Worm (Caenorhabditis elegans) whole organism, early embryonic: ENCODE results near the gene stim-1.

Experiments
- B0310.2 ChIP-seq: sonication (generic microtip); optimal IDR thresholded peaks from 2 replicates; lab custom pipeline; 2016; ENCODE audit warnings: mild to moderate bottlenecking, missing genetic modification characterization, missing compliant biosample characterization
- ama-1 ChIP-seq: fragments of 150-350 bp; optimal IDR thresholded peaks from 2 replicates; lab custom pipeline; 2014
- ceh-13 ChIP-seq: fragments of 200-800 bp; sonication (Bioruptor generic); optimal IDR thresholded peaks from 2 replicates; lab custom pipeline; 2018; ENCODE audit warnings: mild to moderate bottlenecking, missing genetic modification characterization, missing compliant biosample characterization
- ets-7 ChIP-seq: sonication (generic microtip); optimal IDR thresholded peaks from 2 replicates; lab custom pipeline; 2016; ENCODE audit warnings: missing genotype, missing genetic modification characterization, missing compliant biosample characterization
- tbx-37 ChIP-seq: fragments of 200-800 bp; sonication (Bioruptor generic); conservative IDR thresholded peaks from 2 replicates; pipeline ENCODE4 v1.3.6; 2022; ENCODE audit warnings: missing genetic modification reagents, missing genetic modification characterization, missing compliant biosample characterization
- tra-4 ChIP-seq: sonication (generic microtip); optimal IDR thresholded peaks from 2 replicates; lab custom pipeline; 2017; ENCODE audit warnings: missing genetic modification characterization, missing compliant biosample characterization

- TF ChIP-seq ama-1: no peak
- TF ChIP-seq B0310.2: no peak
- no peak for TF ChIP-seq ceh-13 (GFP tag; lab: Kevin White, UChicago)
- TF ChIP-seq ets-7 (tag; lab: Kevin White, UChicago): no peak
- TF ChIP-seq tra-4 (tag; lab: Kevin White, UChicago): no peak
- TF ChIP-seq tbx-37 (GFP tag; lab: Robert Waterston, UW): no peak
Measured at ce11 chrIII:402168-402813, 16.3 kb downstream of the stim-1 start, which contains the start of the genes Y55B1BL.1 and Y55B1BL.2.
